Fruit fly (Drosophila melanogaster) whole organism, prepupa: ENCODE results near the gene CG33995.

Experiments used
- Blimp-1 ChIP-seq: fragments of 200-800 bp; sonication (Bioruptor generic); optimal IDR thresholded peaks from 3 replicates; lab custom pipeline; 2017; ENCODE audit warnings: missing biosample characterization, missing genetic modification characterization, mild to moderate bottlenecking, moderate library complexity, missing genetic modification reagents
- CG10631 ChIP-seq: fragments of 200-800 bp; sonication (Bioruptor generic); optimal IDR thresholded peaks from 2 replicates; lab custom pipeline; 2016; ENCODE audit warnings: missing biosample characterization, missing genetic modification characterization
- CG10669 ChIP-seq: fragments of 200-800 bp; sonication (Bioruptor generic); optimal IDR thresholded peaks from 3 replicates; lab custom pipeline; 2018; ENCODE audit warnings: missing biosample characterization, mild to moderate bottlenecking, missing genetic modification characterization, moderate library complexity
- CG11294 ChIP-seq: fragments of 200-800 bp; sonication (Bioruptor generic); IDR thresholded peaks from 2 replicates; pipeline ENCODE4 v1.3.6; 2022; ENCODE audit warnings: missing biosample characterization, missing genetic modification characterization
- CG11762 ChIP-seq: fragments of 200-800 bp; sonication (Bioruptor generic); optimal IDR thresholded peaks from 3 replicates; lab custom pipeline; 2016; ENCODE audit warnings: missing biosample characterization, missing genetic modification characterization; ENCODE audit not compliant: insufficient read depth
- CG11902 ChIP-seq: fragments of 200-800 bp; sonication (Bioruptor generic); optimal IDR thresholded peaks from 3 replicates; lab custom pipeline; 2016; ENCODE audit warnings: missing biosample characterization, missing genetic modification characterization
- CG16779 ChIP-seq: fragments of 200-800 bp; sonication (Bioruptor generic); optimal IDR thresholded peaks from 3 replicates; lab custom pipeline; 2017; ENCODE audit warnings: missing biosample characterization, mild to moderate bottlenecking, missing genetic modification characterization
- CG31627 ChIP-seq: fragments of 200-800 bp; sonication (Bioruptor generic); optimal IDR thresholded peaks from 3 replicates; lab custom pipeline; 2016; ENCODE audit warnings: missing biosample characterization, missing genetic modification characterization
- CG34406 ChIP-seq: fragments of 200-800 bp; sonication (Bioruptor generic); optimal IDR thresholded peaks from 3 replicates; lab custom pipeline; 2016; ENCODE audit warnings: missing biosample characterization, missing genetic modification characterization
- CG6163 ChIP-seq: fragments of 200-800 bp; sonication (Bioruptor generic); IDR thresholded peaks from 3 replicates; pipeline ENCODE4 v1.3.6; 2022; ENCODE audit warnings: missing biosample characterization, missing genetic modification characterization
- CG6792 ChIP-seq: fragments of 200-800 bp; sonication (Bioruptor generic); optimal IDR thresholded peaks from 3 replicates; lab custom pipeline; 2016; ENCODE audit warnings: missing biosample characterization, missing genetic modification characterization
- CG6808 ChIP-seq: fragments of 200-800 bp; sonication (Bioruptor generic); optimal IDR thresholded peaks from 3 replicates; lab custom pipeline; 2017; ENCODE audit warnings: missing biosample characterization, missing genetic modification characterization, mild to moderate bottlenecking, moderate library complexity, missing genetic modification reagents
- CG6854 ChIP-seq: fragments of 200-800 bp; sonication (Bioruptor generic); optimal IDR thresholded peaks from 2 replicates; lab custom pipeline; 2017; ENCODE audit warnings: missing biosample characterization, mild to moderate bottlenecking, missing genetic modification characterization
- CG7368 ChIP-seq: fragments of 200-800 bp; sonication (Bioruptor generic); optimal IDR thresholded peaks from 3 replicates; lab custom pipeline; 2016; ENCODE audit warnings: missing biosample characterization, missing genetic modification characterization
- CG8119 ChIP-seq: fragments of 200-800 bp; sonication (Bioruptor generic); IDR thresholded peaks from 3 replicates; pipeline ENCODE4 v1.3.6; 2022; ENCODE audit warnings: missing biosample characterization, missing genetic modification characterization
- CG8632 ChIP-seq: fragments of 200-800 bp; sonication (Bioruptor generic); optimal IDR thresholded peaks from 3 replicates; lab custom pipeline; 2016; ENCODE audit warnings: missing biosample characterization, missing genetic modification characterization
- CG9139 ChIP-seq: fragments of 200-800 bp; sonication (Bioruptor generic); optimal IDR thresholded peaks from 3 replicates; lab custom pipeline; 2017; ENCODE audit warnings: missing biosample characterization, mild to moderate bottlenecking, missing genetic modification characterization
- Eip75B ChIP-seq: fragments of 200-800 bp; sonication (Bioruptor generic); optimal IDR thresholded peaks from 3 replicates; lab custom pipeline; 2016; ENCODE audit warnings: missing biosample characterization, missing genetic modification characterization
- Eip78C ChIP-seq: fragments of 200-800 bp; sonication (Bioruptor generic); peaks from one replicate; lab custom pipeline; 2016; ENCODE audit warnings: missing biosample characterization, missing genetic modification characterization
- Eip93F ChIP-seq: fragments of 200-800 bp; sonication (Bioruptor generic); optimal IDR thresholded peaks from 2 replicates; lab custom pipeline; 2016; ENCODE audit warnings: missing biosample characterization, mild to moderate bottlenecking, missing genetic modification characterization
- Ets21C ChIP-seq: fragments of 200-800 bp; sonication (Bioruptor generic); optimal IDR thresholded peaks from 3 replicates; lab custom pipeline; 2016; ENCODE audit warnings: missing biosample characterization, missing genetic modification characterization
- Ets96B ChIP-seq: fragments of 200-800 bp; optimal IDR thresholded peaks from 2 replicates; lab custom pipeline; 2019; ENCODE audit warnings: missing biosample characterization, mild to moderate bottlenecking, missing genetic modification characterization, moderate library complexity
- Gug ChIP-seq: fragments of 200-800 bp; sonication (Bioruptor generic); IDR thresholded peaks from 2 replicates; pipeline ENCODE4 v1.3.6; 2022; ENCODE audit warnings: missing biosample characterization, missing genetic modification characterization
- Hr39 ChIP-seq: fragments of 200-800 bp; sonication (Bioruptor generic); optimal IDR thresholded peaks from 2 replicates; lab custom pipeline; 2016; ENCODE audit warnings: missing biosample characterization, missing genetic modification characterization
- Hr4 ChIP-seq: fragments of 200-800 bp; sonication (Bioruptor generic); optimal IDR thresholded peaks from 3 replicates; lab custom pipeline; 2016; ENCODE audit warnings: missing biosample characterization, missing genetic modification characterization
- Smox ChIP-seq: fragments of 200-800 bp; sonication (Bioruptor generic); optimal IDR thresholded peaks from 3 replicates; lab custom pipeline; 2016; ENCODE audit warnings: missing biosample characterization, missing genetic modification characterization
- Sox102F ChIP-seq: fragments of 200-800 bp; sonication (Bioruptor generic); optimal IDR thresholded peaks from 2 replicates; lab custom pipeline; 2016; ENCODE audit warnings: missing biosample characterization, mild to moderate bottlenecking, missing genetic modification characterization
- Sox15 ChIP-seq: fragments of 200-800 bp; sonication (Bioruptor generic); optimal IDR thresholded peaks from 3 replicates; lab custom pipeline; 2016; ENCODE audit warnings: missing biosample characterization, missing genetic modification characterization
- acj6 ChIP-seq: fragments of 200-800 bp; sonication (Bioruptor generic); optimal IDR thresholded peaks from 3 replicates; lab custom pipeline; 2016; ENCODE audit warnings: missing biosample characterization, missing genetic modification characterization
- cyc ChIP-seq: fragments of 200-800 bp; sonication (Bioruptor generic); optimal IDR thresholded peaks from 3 replicates; lab custom pipeline; 2016; ENCODE audit warnings: missing biosample characterization, missing genetic modification characterization
- dac ChIP-seq: fragments of 200-800 bp; sonication (Bioruptor generic); optimal IDR thresholded peaks from 2 replicates; lab custom pipeline; 2017; ENCODE audit warnings: missing biosample characterization, mild to moderate bottlenecking, missing genetic modification characterization
- eg ChIP-seq: fragments of 200-800 bp; sonication (Bioruptor generic); IDR thresholded peaks from 3 replicates; pipeline ENCODE4 v1.3.6; 2022; ENCODE audit warnings: missing biosample characterization, missing genetic modification characterization
- esn ChIP-seq: fragments of 200-800 bp; sonication (Bioruptor generic); optimal IDR thresholded peaks from 2 replicates; lab custom pipeline; 2016; ENCODE audit warnings: missing biosample characterization, mild to moderate bottlenecking, missing genetic modification characterization, moderate library complexity
- fd59A ChIP-seq: fragments of 200-800 bp; sonication (Bioruptor generic); optimal IDR thresholded peaks from 2 replicates; lab custom pipeline; 2017; ENCODE audit warnings: missing biosample characterization, mild to moderate bottlenecking, missing genetic modification characterization, missing genetic modification reagents
- fd85E ChIP-seq: fragments of 200-800 bp; sonication (Bioruptor generic); optimal IDR thresholded peaks from 3 replicates; lab custom pipeline; 2016; ENCODE audit warnings: missing biosample characterization, missing genetic modification characterization
- net ChIP-seq: fragments of 200-800 bp; sonication (Bioruptor generic); optimal IDR thresholded peaks from 3 replicates; lab custom pipeline; 2016; ENCODE audit warnings: missing biosample characterization, missing genetic modification characterization
- pdm3 ChIP-seq: fragments of 200-800 bp; sonication (Bioruptor generic); optimal IDR thresholded peaks from 3 replicates; lab custom pipeline; 2016; ENCODE audit warnings: missing biosample characterization, missing genetic modification characterization
- svp ChIP-seq: fragments of 200-800 bp; sonication (Bioruptor generic); peaks from one replicate; lab custom pipeline; 2016; ENCODE audit warnings: missing biosample characterization, missing genetic modification characterization
- topi ChIP-seq: fragments of 200-800 bp; sonication (Bioruptor generic); optimal IDR thresholded peaks from 3 replicates; lab custom pipeline; 2016; ENCODE audit warnings: missing biosample characterization, missing genetic modification characterization

The CG33995 gene

dm6 chr2L:4997401-4998259, 45.4 kb upstream of the CG33995 start (continued):
- peak; percentile 98 for TF ChIP-seq CG6854
- TF ChIP-seq CG8119 (GFP tag; lab: Robert Waterston, UW): peak; percentile 99
- peak; percentile 99 for TF ChIP-seq CG16779 (tag; lab: Kevin White, UChicago)
- peak; percentile 99 for TF ChIP-seq acj6 (GFP tag; lab: Kevin White, UChicago)
- TF ChIP-seq CG7368: peak; percentile 99
- TF ChIP-seq net: peak; percentile 99
- TF ChIP-seq Gug (GFP tag; lab: Robert Waterston, UW): peak; percentile 99
- TF ChIP-seq cyc (GFP tag; lab: Kevin White, UChicago): peak; percentile 99
- peak; percentile 98 for TF ChIP-seq CG6808 (GFP tag; lab: Kevin White, UChicago)
- TF ChIP-seq esn (GFP tag; lab: Kevin White, UChicago): peak; percentile 99
- peak; percentile 100 for TF ChIP-seq Eip78C (GFP tag; lab: Kevin White, UChicago)
- TF ChIP-seq Blimp-1 (GFP tag; lab: Kevin White, UChicago): peak; percentile 97
- peak; percentile 100 for TF ChIP-seq Hr4 (GFP tag; lab: Kevin White, UChicago)
- TF ChIP-seq CG6163 (GFP tag; lab: Robert Waterston, UW): peak; percentile 100
- peak; percentile 99 for TF ChIP-seq CG6792 (GFP tag; lab: Kevin White, UChicago)
- TF ChIP-seq eg (GFP tag; lab: Robert Waterston, UW): peak; percentile 99
- TF ChIP-seq fd85E (GFP tag; lab: Kevin White, UChicago): peak; percentile 98
- peak; percentile 99 for TF ChIP-seq Ets96B (tag; lab: Kevin White, UChicago)
- peak; percentile 99 for TF ChIP-seq Hr39 (GFP tag; lab: Kevin White, UChicago)
- TF ChIP-seq Eip93F: peak; percentile 95
- TF ChIP-seq pdm3 (GFP tag; lab: Kevin White, UChicago): peak; percentile 99
- TF ChIP-seq svp (GFP tag; lab: Kevin White, UChicago): peak; percentile 100
- TF ChIP-seq CG9139 (GFP tag; lab: Kevin White, UChicago): peak; percentile 96
- peak; percentile 99 for TF ChIP-seq dac (GFP tag; lab: Kevin White, UChicago)
- TF ChIP-seq Smox: peak; percentile 99
- TF ChIP-seq CG34406: peak; percentile 98
- peak; percentile 99 for TF ChIP-seq Ets21C
- peak; percentile 99; the same call in 1 of the 2 replicates for TF ChIP-seq CG11294 (GFP tag; lab: Robert Waterston, UW)
- TF ChIP-seq topi: peak; percentile 99
- TF ChIP-seq CG11762 (GFP tag; lab: Kevin White, UChicago): peak; percentile 99
- TF ChIP-seq Sox15 (GFP tag; lab: Kevin White, UChicago): peak; percentile 99
- peak; percentile 99 for TF ChIP-seq CG11902 (GFP tag; lab: Kevin White, UChicago)
- TF ChIP-seq CG10669 (GFP tag; lab: Kevin White, UChicago): peak; percentile 99
- TF ChIP-seq CG31627 (GFP tag; lab: Kevin White, UChicago): peak; percentile 99
- peak; percentile 99 for TF ChIP-seq CG8632 (GFP tag; lab: Kevin White, UChicago)
- TF ChIP-seq, all 60 proteins: peak for 60

dm6 chr2L:4998260-4998560, 44.9 kb upstream of the CG33995 start:
- TF ChIP-seq Smox (no peak), Sox102F (GFP tag; lab: Kevin White, UChicago) (no peak), CG10631 (GFP tag; lab: Kevin White, UChicago) (no peak), Hr39 (GFP tag; lab: Kevin White, UChicago) (no peak), CG6854 (no peak), CG16779 (tag; lab: Kevin White, UChicago) (no peak)

- TF ChIP-seq Eip78C (GFP tag; lab: Kevin White, UChicago) (peak; percentile 19), Eip75B (GFP tag; lab: Kevin White, UChicago) (no peak), fd59A (GFP tag; lab: Kevin White, UChicago) (no peak)
Measured at dm6 chr2L:4998571-4999191, 44.4 kb upstream of the CG33995 start.
